Worm (Caenorhabditis elegans) whole organism, L4 larva: ENCODE measurements around the gene C11H1.7.

Experiments used
- F10B5.3 ChIP-seq: sonication (generic microtip); optimal IDR thresholded peaks from 2 replicates; lab custom pipeline; 2016; ENCODE audit warnings: mild to moderate bottlenecking, missing genetic modification characterization, missing compliant biosample characterization
- F26F4.8 ChIP-seq: fragments of 200-800 bp; sonication (Bioruptor generic); conservative IDR thresholded peaks from 2 replicates; pipeline ENCODE4 v1.3.6; 2022; ENCODE audit warnings: missing genetic modification characterization, missing compliant biosample characterization
- F44E2.7 ChIP-seq: fragments of 200-800 bp; sonication (Bioruptor generic); IDR thresholded peaks from 2 replicates; pipeline ENCODE4 v2.1.2; 2022; ENCODE audit warnings: missing genetic modification characterization, missing compliant biosample characterization
- F49E8.2 ChIP-seq: sonication (generic microtip); optimal IDR thresholded peaks from 2 replicates; lab custom pipeline; 2016; ENCODE audit warnings: missing compliant biosample characterization, mild to moderate bottlenecking, missing genetic modification characterization, borderline replicate concordance
- T20F7.1 ChIP-seq: fragments of 200-800 bp; sonication (Bioruptor generic); optimal IDR thresholded peaks from 2 replicates; lab custom pipeline; 2018; ENCODE audit warnings: mild to moderate bottlenecking, missing genetic modification characterization, missing compliant biosample characterization
- Y48G9A.11 ChIP-seq: fragments of 200-800 bp; sonication (Bioruptor generic); IDR thresholded peaks from 2 replicates; pipeline ENCODE4 v1.3.6; 2022; ENCODE audit warnings: missing genetic modification reagents, missing genetic modification characterization, missing compliant biosample characterization
- ZK546.5 ChIP-seq, 2 experiments: sonication (generic microtip); optimal IDR thresholded peaks; 2 replicates each; lab custom pipeline; 2017; ENCODE audit warnings: missing biosample characterization in 2 of 2, missing genetic modification characterization in 2 of 2
- aha-1 ChIP-seq: fragments of 150-350 bp; peaks from one replicate; lab custom pipeline; 2014; ENCODE audit warnings: missing biosample characterization, missing genetic modification characterization
- arid-1 ChIP-seq: fragments of 200-800 bp; sonication (Bioruptor generic); conservative IDR thresholded peaks from 2 replicates; pipeline ENCODE4 v1.3.6; 2022; ENCODE audit warnings: missing genetic modification reagents, missing genetic modification characterization, missing compliant biosample characterization
- ceh-32 ChIP-seq: sonication (generic microtip); optimal IDR thresholded peaks from 2 replicates; lab custom pipeline; 2016; ENCODE audit warnings: mild to moderate bottlenecking, missing genetic modification characterization, missing compliant biosample characterization; ENCODE audit not compliant: poor library complexity
- cey-2 ChIP-seq: sonication (generic microtip); optimal IDR thresholded peaks from 3 replicates; lab custom pipeline; 2017; ENCODE audit warnings: missing genetic modification characterization, mild to moderate bottlenecking, missing compliant biosample characterization, antibody characterized with exemption, borderline replicate concordance; ENCODE audit not compliant: insufficient read depth
- dmd-6 ChIP-seq: fragments of 200-800 bp; sonication (Bioruptor generic); IDR thresholded peaks from 2 replicates; pipeline ENCODE4 v1.3.6; 2022; ENCODE audit warnings: missing genetic modification reagents, missing genetic modification characterization, missing compliant biosample characterization
- dpl-1 ChIP-seq: fragments of 150-350 bp; optimal IDR thresholded peaks from 2 replicates; lab custom pipeline; 2014; ENCODE audit warnings: missing biosample characterization, missing genetic modification reagents, missing genetic modification characterization
- dve-1 ChIP-seq: sonication (generic microtip); optimal IDR thresholded peaks from 2 replicates; lab custom pipeline; 2017; ENCODE audit warnings: antibody characterized with exemption, mild to moderate bottlenecking, missing genetic modification characterization, missing compliant biosample characterization; ENCODE audit not compliant: insufficient read depth
- fkh-10 ChIP-seq: fragments of 150-350 bp; optimal IDR thresholded peaks from 2 replicates; lab custom pipeline; 2014; ENCODE audit warnings: missing biosample characterization, missing genetic modification reagents, missing genetic modification characterization
- hif-1 ChIP-seq, 2 experiments: sonication (generic microtip); optimal IDR thresholded peaks; 2 replicates each; lab custom pipeline; 2016 to 2017; ENCODE audit warnings: missing compliant biosample characterization in 2 of 2, missing genetic modification characterization in 2 of 2, missing genetic modification reagents in 2 of 2, missing genotype in 2 of 2, mild to moderate bottlenecking in 1 of 2
- hlh-30 ChIP-seq: sonication (generic microtip); optimal IDR thresholded peaks from 2 replicates; lab custom pipeline; 2017; ENCODE audit warnings: antibody characterized with exemption, mild to moderate bottlenecking, missing genetic modification characterization, missing compliant biosample characterization; ENCODE audit not compliant: insufficient read depth
- jun-1 ChIP-seq: fragments of 150-350 bp; optimal IDR thresholded peaks from 2 replicates; lab custom pipeline; 2014; ENCODE audit warnings: missing biosample characterization, missing genetic modification reagents, missing genetic modification characterization
- lin-1 ChIP-seq: fragments of 200-800 bp; sonication (Bioruptor generic); IDR thresholded peaks from 2 replicates; pipeline ENCODE4 v1.3.6; 2022; ENCODE audit warnings: missing genetic modification reagents, missing genetic modification characterization, missing compliant biosample characterization
- lin-13 ChIP-seq: fragments of 150-350 bp; optimal IDR thresholded peaks from 2 replicates; lab custom pipeline; 2014; ENCODE audit warnings: missing biosample characterization, missing genetic modification reagents, missing genetic modification characterization
- lir-3 ChIP-seq: sonication (generic microtip); optimal IDR thresholded peaks from 2 replicates; lab custom pipeline; 2016; ENCODE audit warnings: mild to moderate bottlenecking, missing genetic modification characterization, missing compliant biosample characterization
- lsy-2 ChIP-seq, 2 experiments: fragments of 150-350 bp in 1 of 2; sonication (generic microtip) in 1 of 2; optimal IDR thresholded peaks; 2 replicates each; lab custom pipeline; 2014 to 2017; ENCODE audit warnings: missing biosample characterization in 2 of 2, missing genetic modification characterization in 2 of 2
- mep-1 ChIP-seq: fragments of 150-350 bp; sonication (generic microtip); optimal IDR thresholded peaks from 3 replicates; lab custom pipeline; 2014; ENCODE audit warnings: missing biosample characterization, missing genetic modification characterization
- mxl-2 ChIP-seq: fragments of 200-800 bp; sonication (Bioruptor generic); conservative IDR thresholded peaks from 2 replicates; pipeline ENCODE4 v1.3.6; 2022; ENCODE audit warnings: missing genetic modification reagents, missing genetic modification characterization, missing compliant biosample characterization
- mxl-3 ChIP-seq: fragments of 200-800 bp; sonication (Bioruptor generic); optimal IDR thresholded peaks from 2 replicates; lab custom pipeline; 2018; ENCODE audit warnings: mild to moderate bottlenecking, missing genetic modification characterization, missing compliant biosample characterization
- nhr-10 ChIP-seq: fragments of 150-350 bp; optimal IDR thresholded peaks from 2 replicates; lab custom pipeline; 2014; ENCODE audit warnings: missing biosample characterization, missing genetic modification characterization
- nhr-111 ChIP-seq: fragments of 200-800 bp; sonication (Bioruptor generic); optimal IDR thresholded peaks from 2 replicates; lab custom pipeline; 2018; ENCODE audit warnings: mild to moderate bottlenecking, missing genetic modification characterization, missing compliant biosample characterization
- nhr-28 ChIP-seq: fragments of 150-350 bp; optimal IDR thresholded peaks from 2 replicates; lab custom pipeline; 2014; ENCODE audit warnings: missing biosample characterization, missing genetic modification characterization
- nhr-48 ChIP-seq: sonication (generic microtip); optimal IDR thresholded peaks from 2 replicates; lab custom pipeline; 2016; ENCODE audit warnings: mild to moderate bottlenecking, missing genetic modification characterization, missing compliant biosample characterization
- nhr-76 ChIP-seq: fragments of 150-350 bp; optimal IDR thresholded peaks from 2 replicates; lab custom pipeline; 2014; ENCODE audit warnings: missing biosample characterization, missing genetic modification characterization
- nhr-77 ChIP-seq: fragments of 150-350 bp; optimal IDR thresholded peaks from 2 replicates; lab custom pipeline; 2014; ENCODE audit warnings: missing biosample characterization, missing genetic modification characterization
- pqm-1 ChIP-seq: sonication (generic microtip); optimal IDR thresholded peaks from 2 replicates; lab custom pipeline; 2017; ENCODE audit warnings: missing biosample characterization, missing genetic modification characterization
- set-16 ChIP-seq: fragments of 200-800 bp; sonication (Bioruptor generic); IDR thresholded peaks from 2 replicates; pipeline ENCODE4 v1.3.6; 2022; ENCODE audit warnings: missing genetic modification reagents, missing genetic modification characterization, missing compliant biosample characterization
- spr-1 ChIP-seq: sonication (generic microtip); optimal IDR thresholded peaks from 2 replicates; lab custom pipeline; 2016; ENCODE audit warnings: mild to moderate bottlenecking, missing genetic modification characterization, missing compliant biosample characterization
- unc-62 ChIP-seq, 3 experiments: fragments of 150-350 bp in 1 of 3; sonication (generic microtip); optimal IDR thresholded peaks in 2 of 3; peaks in 1 of 3; 1 replicate in 1 of 3; 2 replicates in 2 of 3; lab custom pipeline; 2014 to 2017; ENCODE audit warnings: missing biosample characterization in 3 of 3, missing genetic modification characterization in 3 of 3, missing genetic modification reagents in 3 of 3, missing genotype in 1 of 3
- vab-7 ChIP-seq: fragments of 200-800 bp; sonication (Bioruptor generic); IDR thresholded peaks from 2 replicates; pipeline ENCODE4 v1.3.6; 2022; ENCODE audit warnings: missing genetic modification reagents, missing genetic modification characterization, missing compliant biosample characterization
- zip-2 ChIP-seq: fragments of 150-350 bp; optimal IDR thresholded peaks from 2 replicates; lab custom pipeline; 2014; ENCODE audit warnings: missing biosample characterization, missing genetic modification characterization
- ztf-7 ChIP-seq: fragments of 150-350 bp; optimal IDR thresholded peaks from 2 replicates; lab custom pipeline; 2014; ENCODE audit warnings: missing biosample characterization, missing genetic modification characterization

C11H1.7 gene

ce11 chrX:14312416-14312815, 14.8 kb upstream of the C11H1.7 start (continued):
- TF ChIP-seq hif-1 (tag; optimal IDR thresholded peaks at IDR 0.05; lab: Kevin White, UChicago), result peak in 1 of 2 experiments; percentile 54
- TF ChIP-seq dpl-1 (GFP tag; lab: Kevin White, UChicago), result peak; percentile 42
- TF ChIP-seq ZK546.5 (tag; optimal IDR thresholded peaks at IDR 0.05; lab: Kevin White, UChicago), result no peak
- TF ChIP-seq lir-3 (tag; lab: Kevin White, UChicago), result no peak
- no peak for TF ChIP-seq T20F7.1 (GFP tag; lab: Kevin White, UChicago)
- no peak for TF ChIP-seq F44E2.7
- TF ChIP-seq nhr-111 (GFP tag; lab: Kevin White, UChicago), result no peak
- TF ChIP-seq mxl-3, result peak; percentile 75
- TF ChIP-seq nhr-77 (tag; lab: Kevin White, UChicago), result peak; percentile 26
- TF ChIP-seq spr-1, result peak; percentile 52
- peak; percentile 73 for TF ChIP-seq hlh-30
- peak in 1 of 2 experiments; percentile 98 for TF ChIP-seq unc-62 (GFP tag; optimal IDR thresholded peaks at IDR 0.05 in 1 of 2; lab: Kevin White, UChicago)
- no peak for TF ChIP-seq unc-62 (tag; optimal IDR thresholded peaks at IDR 0.05; lab: Kevin White, UChicago)
- peak; percentile 62 for TF ChIP-seq ztf-7 (tag; lab: Kevin White, UChicago)
- peak; percentile 98 for TF ChIP-seq lin-13
- TF ChIP-seq lin-1 (GFP tag; lab: Robert Waterston, UW), result peak; percentile 46; the same call in 1 of the 2 replicates
- peak; percentile 15 for TF ChIP-seq nhr-10
- TF ChIP-seq pqm-1 (tag; lab: Kevin White, UChicago), result no peak
- TF ChIP-seq F26F4.8 (GFP tag; lab: Robert Waterston, UW), result no peak
- TF ChIP-seq mxl-2 (GFP tag; lab: Robert Waterston, UW), result no peak
- peak; percentile 34 for TF ChIP-seq zip-2 (tag; lab: Kevin White, UChicago)
- peak; percentile 60 for TF ChIP-seq dmd-6
- TF ChIP-seq set-16 (GFP tag; lab: Robert Waterston, UW), result no peak
- peak; percentile 93 for TF ChIP-seq mep-1 (tag; lab: Kevin White, UChicago)
- no peak for TF ChIP-seq vab-7 (GFP tag; lab: Robert Waterston, UW)
- TF ChIP-seq nhr-48 (tag; lab: Kevin White, UChicago), result peak; percentile 48
- TF ChIP-seq aha-1, result peak; percentile 90
- TF ChIP-seq fkh-10 (GFP tag; lab: Kevin White, UChicago), result no peak
- no peak for TF ChIP-seq ceh-32 (tag; lab: Kevin White, UChicago)
- no peak for TF ChIP-seq Y48G9A.11 (GFP tag; lab: Robert Waterston, UW)
- peak; percentile 3 for TF ChIP-seq jun-1 (tag; lab: Kevin White, UChicago)
- TF ChIP-seq lsy-2 (tag; optimal IDR thresholded peaks at IDR 0.05; lab: Kevin White, UChicago), result peak; percentile 89 to 95
- TF ChIP-seq, all 104 proteins: peak for 35

ce11 chrX:14313627-14314026, 13.6 kb upstream of the C11H1.7 start, which contains the start of gene prx-1:
prx-1 (plus strand) TSS chrX:14313927.
- TF ChIP-seq F10B5.3, result no peak
- peak; percentile 3 for TF ChIP-seq hlh-30
- peak; percentile 62 for TF ChIP-seq nhr-28
- TF ChIP-seq arid-1, result no peak
- TF ChIP-seq dve-1 (tag; lab: Kevin White, UChicago), result peak; percentile 21
- no peak for TF ChIP-seq cey-2

ce11 chrX:14316132-14316531, 11.1 kb upstream of the C11H1.7 start:
- TF ChIP-seq fkh-10 (GFP tag; lab: Kevin White, UChicago) (peak; percentile 24), F49E8.2 (no peak), nhr-76 (tag; lab: Kevin White, UChicago) (no peak)
